Worm (Caenorhabditis elegans) whole organism, late embryonic: ENCODE measurements around the gene F42A10.6.

Experiments
- C38D4.7 ChIP-seq: fragments of 200-800 bp; sonication (Bioruptor generic); optimal IDR thresholded peaks from 2 replicates; lab custom pipeline; 2018; ENCODE audit warnings: mild to moderate bottlenecking, missing genetic modification characterization, moderate library complexity, missing compliant biosample characterization
- T23F11.4 ChIP-seq: fragments of 200-800 bp; sonication (Bioruptor generic); optimal IDR thresholded peaks from 2 replicates; lab custom pipeline; 2018; ENCODE audit warnings: mild to moderate bottlenecking, missing genetic modification characterization, missing compliant biosample characterization
- ceh-14 ChIP-seq: sonication (generic microtip); optimal IDR thresholded peaks from 2 replicates; lab custom pipeline; 2016; ENCODE audit warnings: missing genotype, missing genetic modification characterization, missing compliant biosample characterization
- ceh-18 ChIP-seq: sonication (generic microtip); optimal IDR thresholded peaks from 2 replicates; lab custom pipeline; 2016; ENCODE audit warnings: missing genetic modification characterization, missing compliant biosample characterization
- ceh-2 ChIP-seq: sonication (generic microtip); optimal IDR thresholded peaks from 2 replicates; lab custom pipeline; 2016; ENCODE audit warnings: missing genotype, missing genetic modification characterization, missing compliant biosample characterization
- ceh-22 ChIP-seq: sonication (generic microtip); optimal IDR thresholded peaks from 2 replicates; lab custom pipeline; 2017; ENCODE audit warnings: missing biosample characterization, missing genetic modification characterization
- ceh-24 ChIP-seq: sonication (generic microtip); optimal IDR thresholded peaks from 2 replicates; lab custom pipeline; 2016; ENCODE audit warnings: mild to moderate bottlenecking, missing genetic modification characterization, missing compliant biosample characterization
- ceh-30 ChIP-seq: fragments of 150-350 bp; optimal IDR thresholded peaks from 2 replicates; lab custom pipeline; 2014; ENCODE audit warnings: missing biosample characterization, missing genetic modification characterization
- ceh-31 ChIP-seq: sonication (generic microtip); optimal IDR thresholded peaks from 2 replicates; lab custom pipeline; 2016; ENCODE audit warnings: missing genetic modification characterization, missing compliant biosample characterization
- ceh-34 ChIP-seq: sonication (generic microtip); optimal IDR thresholded peaks from 2 replicates; lab custom pipeline; 2016; ENCODE audit warnings: mild to moderate bottlenecking, missing genetic modification characterization, missing compliant biosample characterization
- ceh-9 ChIP-seq: sonication (generic microtip); optimal IDR thresholded peaks from 2 replicates; lab custom pipeline; 2016; ENCODE audit warnings: mild to moderate bottlenecking, missing genetic modification characterization, inconsistent platforms, missing compliant biosample characterization
- che-1 ChIP-seq: sonication (generic microtip); optimal IDR thresholded peaks from 2 replicates; lab custom pipeline; 2016; ENCODE audit warnings: mild to moderate bottlenecking, missing genetic modification characterization, missing compliant biosample characterization
- dve-1 ChIP-seq: sonication (generic microtip); optimal IDR thresholded peaks from 2 replicates; lab custom pipeline; 2017; ENCODE audit warnings: antibody characterized with exemption, mild to moderate bottlenecking, missing genetic modification characterization, missing compliant biosample characterization
- elt-2 ChIP-seq: sonication (generic microtip); optimal IDR thresholded peaks from 2 replicates; lab custom pipeline; 2016; ENCODE audit warnings: missing genetic modification reagents, missing genetic modification characterization, missing compliant biosample characterization
- ets-4 ChIP-seq: sonication (generic microtip); optimal IDR thresholded peaks from 2 replicates; lab custom pipeline; 2016; ENCODE audit warnings: missing genetic modification characterization, missing compliant biosample characterization
- fax-1 ChIP-seq: sonication (generic microtip); optimal IDR thresholded peaks from 2 replicates; lab custom pipeline; 2016; ENCODE audit warnings: missing genotype, missing genetic modification characterization, missing compliant biosample characterization
- fkh-10 ChIP-seq: fragments of 150-350 bp; optimal IDR thresholded peaks from 2 replicates; lab custom pipeline; 2014; ENCODE audit warnings: missing biosample characterization, missing genetic modification reagents, missing genetic modification characterization
- gmeb-2 ChIP-seq: sonication (generic microtip); optimal IDR thresholded peaks from 2 replicates; lab custom pipeline; 2016; ENCODE audit warnings: missing genetic modification characterization, inconsistent platforms, missing compliant biosample characterization
- hlh-13 ChIP-seq: fragments of 200-800 bp; sonication (Bioruptor generic); optimal IDR thresholded peaks from 2 replicates; lab custom pipeline; 2018; ENCODE audit warnings: mild to moderate bottlenecking, missing genetic modification characterization, missing compliant biosample characterization
- hlh-15 ChIP-seq: sonication (generic microtip); optimal IDR thresholded peaks from 2 replicates; lab custom pipeline; 2016; ENCODE audit warnings: missing genetic modification characterization, missing compliant biosample characterization
- hlh-30 ChIP-seq: sonication (generic microtip); optimal IDR thresholded peaks from 2 replicates; lab custom pipeline; 2017; ENCODE audit warnings: antibody characterized with exemption, missing genetic modification characterization, missing compliant biosample characterization; ENCODE audit not compliant: insufficient read depth
- lin-11 ChIP-seq: fragments of 200-800 bp; sonication (Bioruptor generic); optimal IDR thresholded peaks from 2 replicates; lab custom pipeline; 2018; ENCODE audit warnings: mild to moderate bottlenecking, missing genetic modification characterization, missing compliant biosample characterization
- madf-2 ChIP-seq: sonication (generic microtip); optimal IDR thresholded peaks from 2 replicates; lab custom pipeline; 2017; ENCODE audit warnings: missing genetic modification characterization, missing compliant biosample characterization
- nfya-1 ChIP-seq: sonication (generic microtip); optimal IDR thresholded peaks from 2 replicates; lab custom pipeline; 2017; ENCODE audit warnings: missing genetic modification characterization, mild to moderate bottlenecking, missing compliant biosample characterization, antibody characterized with exemption, moderate library complexity
- nhr-11 ChIP-seq: fragments of 150-350 bp; optimal IDR thresholded peaks from 2 replicates; lab custom pipeline; 2014; ENCODE audit warnings: missing biosample characterization, missing genetic modification characterization
- nhr-232 ChIP-seq: sonication (generic microtip); optimal IDR thresholded peaks from 2 replicates; lab custom pipeline; 2016; ENCODE audit warnings: missing genetic modification characterization, missing compliant biosample characterization
- npax-4 ChIP-seq: sonication (generic microtip); optimal IDR thresholded peaks from 2 replicates; lab custom pipeline; 2016; ENCODE audit warnings: missing genetic modification characterization, missing compliant biosample characterization
- odd-2 ChIP-seq: sonication (generic microtip); optimal IDR thresholded peaks from 2 replicates; lab custom pipeline; 2017; ENCODE audit warnings: antibody characterized with exemption, mild to moderate bottlenecking, missing genetic modification characterization, missing compliant biosample characterization
- pat-9 ChIP-seq: fragments of 200-800 bp; sonication (Bioruptor generic); optimal IDR thresholded peaks from 2 replicates; lab custom pipeline; 2018; ENCODE audit warnings: mild to moderate bottlenecking, missing genetic modification characterization, moderate library complexity, missing compliant biosample characterization
- pax-1 ChIP-seq: fragments of 150-350 bp; optimal IDR thresholded peaks from 2 replicates; lab custom pipeline; 2014; ENCODE audit warnings: missing biosample characterization, missing genetic modification characterization
- pha-2 ChIP-seq: sonication (generic microtip); optimal IDR thresholded peaks from 2 replicates; lab custom pipeline; 2017; ENCODE audit warnings: mild to moderate bottlenecking, missing genetic modification characterization, missing compliant biosample characterization
- pha-4 ChIP-seq: fragments of 150-350 bp; optimal IDR thresholded peaks from 2 replicates; lab custom pipeline; 2018; ENCODE audit warnings: missing biosample characterization, missing genetic modification reagents, missing genetic modification characterization
- ref-2 ChIP-seq: sonication (generic microtip); optimal IDR thresholded peaks from 2 replicates; lab custom pipeline; 2016; ENCODE audit warnings: missing genetic modification characterization, missing compliant biosample characterization
- rnt-1 ChIP-seq: sonication (generic microtip); optimal IDR thresholded peaks from 2 replicates; lab custom pipeline; 2016; ENCODE audit warnings: missing genetic modification characterization, missing compliant biosample characterization
- sox-4 ChIP-seq: sonication (generic microtip); optimal IDR thresholded peaks from 2 replicates; lab custom pipeline; 2017; ENCODE audit warnings: mild to moderate bottlenecking, missing genetic modification characterization, inconsistent platforms, missing compliant biosample characterization
- tbx-2 ChIP-seq: sonication (generic microtip); optimal IDR thresholded peaks from 2 replicates; lab custom pipeline; 2016; ENCODE audit warnings: missing genetic modification characterization, missing compliant biosample characterization
- unc-3 ChIP-seq, 2 experiments: fragments of 200-800 bp in 1 of 2; sonication (Bioruptor generic) in 1 of 2; sonication (generic microtip) in 1 of 2; conservative IDR thresholded peaks in 1 of 2; optimal IDR thresholded peaks in 1 of 2; 2 replicates each; pipeline versions ENCODE4 v1.3.6 to Lab custom; 2016 to 2022; ENCODE audit warnings: missing compliant biosample characterization in 2 of 2, missing genetic modification characterization in 2 of 2, missing genetic modification reagents in 1 of 2
- unc-42 ChIP-seq: sonication (generic microtip); optimal IDR thresholded peaks from 2 replicates; lab custom pipeline; 2016; ENCODE audit warnings: missing genotype, missing genetic modification characterization, missing compliant biosample characterization
- unc-55 ChIP-seq: sonication (generic microtip); optimal IDR thresholded peaks from 2 replicates; lab custom pipeline; 2017; ENCODE audit warnings: missing biosample characterization, missing genetic modification reagents, missing genetic modification characterization
- ztf-16 ChIP-seq: sonication (generic microtip); optimal IDR thresholded peaks from 2 replicates; lab custom pipeline; 2017; ENCODE audit warnings: missing genetic modification characterization, missing compliant biosample characterization

Gene F42A10.6

ce11 chrIII:6207046-6207445, 30.4 kb upstream of the F42A10.6 start:
- TF ChIP-seq pha-2 (tag; lab: Kevin White, UChicago) = no peak

ce11 chrIII:6206161-6206853, 29.6 kb upstream of the F42A10.6 start, which contains the start of the genes sna-3 and rps-3:
TSS of gene sna-3 (minus strand) at chrIII:6206211.
TSS of gene rps-3 (plus strand) at chrIII:6206803.
- peak; percentile 39 for TF ChIP-seq unc-42 (tag; lab: Kevin White, UChicago)
- TF ChIP-seq ceh-31 (tag; lab: Kevin White, UChicago) = peak; percentile 78
- no peak for TF ChIP-seq C38D4.7
- TF ChIP-seq ceh-22 (tag; lab: Kevin White, UChicago) = no peak
- no peak for TF ChIP-seq ztf-16 (tag; lab: Kevin White, UChicago)
- TF ChIP-seq sox-4 (tag; lab: Kevin White, UChicago) = no peak
- peak; percentile 32 for TF ChIP-seq tbx-2 (tag; lab: Kevin White, UChicago)
- peak; percentile 16 for TF ChIP-seq unc-55 (GFP tag; lab: Kevin White, UChicago)
- TF ChIP-seq gmeb-2 (tag; lab: Kevin White, UChicago) = no peak
- TF ChIP-seq rnt-1 (tag; lab: Kevin White, UChicago) = peak; percentile 63
- no peak for TF ChIP-seq hlh-13 (GFP tag; lab: Kevin White, UChicago)
- peak; percentile 33 for TF ChIP-seq ceh-18 (tag; lab: Kevin White, UChicago)
- TF ChIP-seq elt-2 (tag; lab: Kevin White, UChicago) = peak; percentile 2
- TF ChIP-seq madf-2 = no peak
- TF ChIP-seq nfya-1 (tag; lab: Kevin White, UChicago) = peak; percentile 82
- peak; percentile 81 for TF ChIP-seq hlh-30 (tag; lab: Kevin White, UChicago)
- no peak for TF ChIP-seq nhr-11

ce11 chrIII:6202440-6202839, 25.8 kb upstream of the F42A10.6 start:
- TF ChIP-seq fax-1 (tag; lab: Kevin White, UChicago) (no peak), pha-2 (tag; lab: Kevin White, UChicago) (no peak), T23F11.4 (GFP tag; lab: Kevin White, UChicago) (no peak), ceh-24 (no peak), elt-2 (tag; lab: Kevin White, UChicago) (no peak), che-1 (tag; lab: Kevin White, UChicago) (no peak), ceh-9 (tag; lab: Kevin White, UChicago) (no peak), ceh-34 (tag; lab: Kevin White, UChicago) (no peak), pax-1 (no peak), ets-4 (tag; lab: Kevin White, UChicago) (no peak), npax-4 (tag; lab: Kevin White, UChicago) (no peak), fkh-10 (GFP tag; lab: Kevin White, UChicago) (no peak), odd-2 (tag; lab: Kevin White, UChicago) (no peak), ceh-14 (tag; lab: Kevin White, UChicago) (no peak), ceh-22 (tag; lab: Kevin White, UChicago) (no peak), sox-4 (tag; lab: Kevin White, UChicago) (no peak), dve-1 (tag; lab: Kevin White, UChicago) (no peak), unc-3 (GFP tag; conservative IDR thresholded peaks at IDR 0.05; lab: Robert Waterston, UW) (no peak), unc-3 (tag; optimal IDR thresholded peaks at IDR 0.05; lab: Kevin White, UChicago) (no peak), pat-9 (no peak), nfya-1 (tag; lab: Kevin White, UChicago) (no peak)

ce11 chrIII:6201325-6201724, 24.7 kb upstream of the F42A10.6 start:
- TF ChIP-seq unc-42 (tag; lab: Kevin White, UChicago) = no peak
- no peak for TF ChIP-seq nfya-1 (tag; lab: Kevin White, UChicago)
- no peak for TF ChIP-seq lin-11 (tag; lab: Kevin White, UChicago)
- no peak for TF ChIP-seq ref-2
- TF ChIP-seq npax-4 (tag; lab: Kevin White, UChicago) = no peak
- TF ChIP-seq ztf-16 (tag; lab: Kevin White, UChicago) = no peak
- no peak for TF ChIP-seq dve-1 (tag; lab: Kevin White, UChicago)
- TF ChIP-seq hlh-15 (tag; lab: Kevin White, UChicago) = no peak
- TF ChIP-seq nhr-232 (tag; lab: Kevin White, UChicago) = no peak
- TF ChIP-seq odd-2 (tag; lab: Kevin White, UChicago) = no peak
- TF ChIP-seq ceh-31 (tag; lab: Kevin White, UChicago) = no peak
- TF ChIP-seq ceh-30 = no peak
- TF ChIP-seq pha-4 = no peak
- no peak for TF ChIP-seq ceh-2
- no peak for TF ChIP-seq gmeb-2 (tag; lab: Kevin White, UChicago)
- TF ChIP-seq, all 69 proteins: peak for 0
